Worm (Caenorhabditis elegans): ENCODE measurements around the gene ZK1251.3.

Gene ZK1251.3

ce11 chrIV:9677226-9677992 lies 6.0 kb upstream of the ZK1251.3 start:
- peak; percentile 49 for TF ChIP-seq sma-3 (GFP tag; optimal IDR thresholded peaks at IDR 0.05)
- peak; percentile 43 for TF ChIP-seq snpc-4 (tag; optimal IDR thresholded peaks at IDR 0.05)
- TF ChIP-seq lsy-2 (tag; optimal IDR thresholded peaks at IDR 0.05), result peak; percentile 14 to 79
- no peak for TF ChIP-seq unc-62 (GFP tag; optimal IDR thresholded peaks at IDR 0.05)
- peak; percentile 51 for TF ChIP-seq fos-1 (tag; optimal IDR thresholded peaks at IDR 0.05)
- peak; percentile 73 for TF ChIP-seq unc-55 (GFP tag; optimal IDR thresholded peaks at IDR 0.05)
- TF ChIP-seq nhr-12 (tag; optimal IDR thresholded peaks at IDR 0.05), result no peak
- peak; percentile 32 for TF ChIP-seq lin-13 (GFP tag; optimal IDR thresholded peaks at IDR 0.05)
- TF ChIP-seq ceh-16 (tag; optimal IDR thresholded peaks at IDR 0.05), result no peak
- peak; percentile 72 for TF ChIP-seq nhr-129 (tag; optimal IDR thresholded peaks at IDR 0.05)
- TF ChIP-seq crh-2 (tag; optimal IDR thresholded peaks at IDR 0.05), result peak; percentile 96
- TF ChIP-seq zag-1 (tag; optimal IDR thresholded peaks at IDR 0.05), result peak; percentile 51
- TF ChIP-seq lin-39 (tag; optimal IDR thresholded peaks at IDR 0.05), result no peak
- TF ChIP-seq F13H6.1 (tag; optimal IDR thresholded peaks at IDR 0.05), result peak; percentile 85
- peak; percentile 53 for TF ChIP-seq nhr-6 (tag; optimal IDR thresholded peaks at IDR 0.05)
- peak; percentile 92 to 99 for TF ChIP-seq mdl-1 (tag; optimal IDR thresholded peaks at IDR 0.05)
- TF ChIP-seq egl-27 (tag; optimal IDR thresholded peaks at IDR 0.05), result peak; percentile 69
- TF ChIP-seq nhr-21 (tag; optimal IDR thresholded peaks at IDR 0.05), result peak; percentile 67
- peak; percentile 19 for TF ChIP-seq sem-4 (tag; optimal IDR thresholded peaks at IDR 0.05)
- peak; percentile 3 for TF ChIP-seq mab-5 (tag; optimal IDR thresholded peaks at IDR 0.05)
- TF ChIP-seq nhr-77 (tag; optimal IDR thresholded peaks at IDR 0.05), result no peak
- TF ChIP-seq blmp-1 (tag; optimal IDR thresholded peaks at IDR 0.05; ENCODE audit: insufficient read depth), result peak; percentile 92
- no peak for TF ChIP-seq lin-11 (tag; optimal IDR thresholded peaks at IDR 0.05)
- TF ChIP-seq C34F6.9 (tag; optimal IDR thresholded peaks at IDR 0.05), result peak; percentile 89
- peak; percentile 94 for TF ChIP-seq sma-9 (GFP tag; optimal IDR thresholded peaks at IDR 0.05)
- no peak for TF ChIP-seq sma-9 (tag; optimal IDR thresholded peaks at IDR 0.05)

DNA sequence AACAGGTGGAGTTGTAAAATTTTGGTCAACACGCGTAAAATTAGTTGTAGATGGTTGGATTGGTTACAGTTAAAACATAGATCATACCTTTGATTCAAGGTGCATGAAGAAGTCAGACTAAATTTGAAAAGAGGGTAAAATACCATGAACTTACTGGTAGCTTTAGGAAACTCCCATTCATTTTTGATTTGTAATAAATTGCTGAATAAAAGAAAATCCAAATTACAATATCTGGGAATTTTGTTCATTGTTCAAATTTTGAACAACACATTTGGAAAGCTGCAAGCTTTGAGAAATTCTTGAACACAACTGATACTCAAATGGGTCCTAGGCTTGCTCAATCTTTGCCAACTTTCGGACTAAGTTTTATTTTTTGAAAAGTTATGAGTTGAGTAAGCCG lies 5.5 kb upstream of the ZK1251.3 start:
- no peak for TF ChIP-seq peb-1 (tag; optimal IDR thresholded peaks at IDR 0.05)
- no peak for TF ChIP-seq egl-27 (tag; optimal IDR thresholded peaks at IDR 0.05)
- TF ChIP-seq elt-3 (tag; optimal IDR thresholded peaks at IDR 0.05), result no peak
- TF ChIP-seq ztf-4 (tag; optimal IDR thresholded peaks at IDR 0.05), result no peak
- TF ChIP-seq unc-55 (GFP tag; optimal IDR thresholded peaks at IDR 0.05), result no peak
- TF ChIP-seq unc-39 (tag; optimal IDR thresholded peaks at IDR 0.05), result no peak
- no peak for TF ChIP-seq lin-39 (tag; optimal IDR thresholded peaks at IDR 0.05)

DNA sequence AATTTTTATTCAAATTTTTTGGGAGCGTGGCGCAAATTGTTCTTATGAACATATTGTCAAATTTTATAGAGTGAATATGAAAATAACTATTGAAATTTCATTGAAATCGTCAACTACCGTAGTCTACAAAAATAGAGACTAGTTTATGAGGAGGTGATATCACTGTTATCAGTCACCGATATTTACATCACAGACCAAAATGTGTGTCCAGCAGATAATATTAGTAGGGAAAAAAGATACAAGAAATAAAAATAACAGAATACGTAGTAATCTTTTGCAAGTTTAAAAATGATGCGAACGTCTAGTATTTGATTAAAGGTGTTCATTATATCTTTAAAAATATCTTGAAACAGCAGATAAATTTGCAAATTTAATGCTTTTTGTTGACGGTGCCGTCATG lies 4.2 kb upstream of the ZK1251.3 start:
- TF ChIP-seq fos-1 (tag; optimal IDR thresholded peaks at IDR 0.05) (no peak), nhr-10 (tag; optimal IDR thresholded peaks at IDR 0.05) (no peak), mab-5 (tag; optimal IDR thresholded peaks at IDR 0.05) (no peak), dmd-4 (tag; optimal IDR thresholded peaks at IDR 0.05) (no peak), nhr-129 (tag; optimal IDR thresholded peaks at IDR 0.05) (no peak), sma-9 (GFP tag; optimal IDR thresholded peaks at IDR 0.05) (no peak), sma-9 (tag; optimal IDR thresholded peaks at IDR 0.05) (no peak), sma-3 (GFP tag; optimal IDR thresholded peaks at IDR 0.05) (no peak), snpc-4 (tag; optimal IDR thresholded peaks at IDR 0.05) (no peak), elt-1 (tag; optimal IDR thresholded peaks at IDR 0.05) (no peak), unc-39 (tag; optimal IDR thresholded peaks at IDR 0.05) (no peak), R02D3.7 (tag; optimal IDR thresholded peaks at IDR 0.05) (no peak)

DNA sequence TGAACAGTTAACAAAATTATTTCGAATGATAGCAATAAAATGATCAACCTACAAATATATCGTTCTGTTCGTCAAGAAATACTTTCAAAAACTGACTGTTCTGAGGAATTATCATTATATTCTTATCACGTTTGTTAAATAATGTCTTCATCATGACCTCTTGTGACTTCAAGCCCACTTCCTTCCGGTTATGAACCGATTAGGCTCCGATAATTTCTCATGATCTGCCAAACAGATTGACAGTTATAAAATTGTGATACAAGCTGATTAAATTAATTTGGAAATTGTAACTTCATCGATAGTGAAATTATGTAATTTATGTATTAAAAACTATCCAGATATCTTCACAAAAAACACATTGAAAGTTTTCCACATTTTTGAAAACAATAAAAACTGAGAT lies 2.6 kb upstream of the ZK1251.3 start, which contains the start of gene ins-8:
Gene ins-8 (minus strand): TSS at position 101 of the 400 bp plus-strand sequence.
- no peak for TF ChIP-seq ZK546.5 (tag; optimal IDR thresholded peaks at IDR 0.05)
- TF ChIP-seq mdl-1 (tag; optimal IDR thresholded peaks at IDR 0.05), result no peak
- TF ChIP-seq mbf-1 (tag; optimal IDR thresholded peaks at IDR 0.05), result no peak
- TF ChIP-seq ceh-16 (tag; optimal IDR thresholded peaks at IDR 0.05), result no peak
- TF ChIP-seq alr-1 (tag; optimal IDR thresholded peaks at IDR 0.05), result no peak
- TF ChIP-seq ztf-4 (tag; optimal IDR thresholded peaks at IDR 0.05), result no peak
- no peak for TF ChIP-seq skn-1 (tag; optimal IDR thresholded peaks at IDR 0.05)
- no peak for TF ChIP-seq peb-1 (tag; optimal IDR thresholded peaks at IDR 0.05)

Data from whole organism, L2 larva.